Fruit fly (Drosophila melanogaster) whole organism, adult: Measurements from ENCODE around the gene CG11693.

Experiments used
- CG12768 ChIP-seq: fragments of 200-800 bp; sonication (Bioruptor generic); optimal IDR thresholded peaks from 2 replicates; lab custom pipeline; 2017; ENCODE audit warnings: missing biosample characterization, missing genetic modification characterization, mild to moderate bottlenecking, moderate library complexity, missing genetic modification reagents
- CG5204 ChIP-seq: fragments of 200-800 bp; sonication (Bioruptor generic); optimal IDR thresholded peaks from 2 replicates; lab custom pipeline; 2016; ENCODE audit warnings: missing biosample characterization, missing genetic modification characterization
- CG7101 ChIP-seq: fragments of 200-800 bp; sonication (Bioruptor generic); optimal IDR thresholded peaks from 2 replicates; lab custom pipeline; 2018; ENCODE audit warnings: missing biosample characterization, mild to moderate bottlenecking, missing genetic modification characterization, moderate library complexity
- bab1 ChIP-seq: fragments of 200-800 bp; sonication (Bioruptor generic); optimal IDR thresholded peaks from 3 replicates; lab custom pipeline; 2019; ENCODE audit warnings: missing biosample characterization, mild to moderate bottlenecking, missing genetic modification characterization, moderate library complexity
- cic ChIP-seq: fragments of 200-800 bp; sonication (Bioruptor generic); optimal IDR thresholded peaks from 2 replicates; lab custom pipeline; 2017; ENCODE audit warnings: missing biosample characterization, mild to moderate bottlenecking, missing genetic modification characterization, moderate library complexity
- kay ChIP-seq: fragments of 200-800 bp; sonication (Bioruptor generic); peaks from one replicate; lab custom pipeline; 2016; ENCODE audit warnings: missing biosample characterization, missing genetic modification characterization, borderline replicate concordance
- ovo ChIP-seq: fragments of 200-800 bp; sonication (Bioruptor generic); optimal IDR thresholded peaks from 2 replicates; lab custom pipeline; 2016; ENCODE audit warnings: missing biosample characterization, missing genetic modification characterization
- tj ChIP-seq: fragments of 200-800 bp; sonication (Bioruptor generic); optimal IDR thresholded peaks from 3 replicates; lab custom pipeline; 2017; ENCODE audit warnings: missing biosample characterization, mild to moderate bottlenecking, missing genetic modification characterization, moderate library complexity

DNA sequence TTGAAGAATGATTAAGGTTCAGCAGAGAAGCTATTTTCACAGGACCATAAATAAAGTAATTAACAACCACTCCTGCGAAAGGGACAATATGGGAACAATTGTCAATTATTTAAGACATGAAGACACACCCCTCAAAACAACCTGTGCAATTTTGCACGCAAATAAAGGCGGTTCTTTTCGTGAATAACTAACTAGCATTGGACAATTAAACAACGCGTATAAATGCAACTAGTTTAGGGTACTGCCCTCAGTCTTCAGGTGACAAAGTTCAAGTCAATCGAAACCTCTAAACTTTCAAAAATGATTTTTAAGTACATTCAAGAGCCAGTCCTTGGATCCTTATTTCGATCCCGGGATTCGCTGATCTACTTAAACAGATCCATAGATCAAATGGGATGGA, 10.9 kb upstream of the CG11693 start, which contains the start of gene Or85a:
- TF ChIP-seq tj, result no peak
- no peak for TF ChIP-seq bab1
- no peak for TF ChIP-seq kay (GFP tag; lab: Kevin White, UChicago)
- TF ChIP-seq ovo, result no peak
- TF ChIP-seq CG5204 (GFP tag; lab: Kevin White, UChicago), result no peak
- TF ChIP-seq CG12768, result no peak
- TF ChIP-seq CG7101 (tag; lab: Kevin White, UChicago), result no peak
- no peak for TF ChIP-seq cic (GFP tag; lab: Kevin White, UChicago)
